Worm (Caenorhabditis elegans) whole organism, L2 larva: Measurements from ENCODE around the gene gld-3.

ENCODE experiments used
- nhr-23 ChIP-seq: fragments of 150-350 bp; optimal IDR thresholded peaks from 2 replicates; lab custom pipeline; 2014; ENCODE audit warnings: missing biosample characterization, missing genetic modification reagents, missing genetic modification characterization
- snpc-4 ChIP-seq: fragments of 150-350 bp; optimal IDR thresholded peaks from 2 replicates; lab custom pipeline; 2014; ENCODE audit warnings: missing biosample characterization, missing genetic modification characterization

DNA sequence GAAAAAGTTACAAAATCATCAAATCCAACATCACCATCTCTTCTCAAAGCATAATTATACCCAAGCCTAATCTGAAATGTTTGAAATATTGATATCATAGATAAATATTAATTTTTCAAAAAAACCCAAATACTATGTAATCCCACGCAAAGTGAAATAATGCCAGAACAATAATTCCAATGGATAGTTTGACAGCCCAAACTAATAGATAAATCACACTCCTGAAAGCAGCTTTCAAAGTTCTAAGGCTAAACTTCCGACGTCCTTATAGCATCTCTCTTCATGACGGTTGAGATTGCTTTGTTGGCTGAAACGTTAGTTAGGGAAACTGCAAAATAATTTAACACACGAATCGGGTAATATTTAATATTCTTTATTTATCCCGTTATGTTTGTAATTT lies 33.2 kb upstream of the gld-3 start:
- no peak for TF ChIP-seq snpc-4 (tag; lab: Kevin White, UChicago)
- TF ChIP-seq nhr-23 = no peak
